Worm (Caenorhabditis elegans) whole organism, late embryonic: ENCODE data around the gene try-12.

Source experiments
- C08G9.2 ChIP-seq: sonication (generic microtip); optimal IDR thresholded peaks from 2 replicates; lab custom pipeline; 2016; ENCODE audit warnings: mild to moderate bottlenecking, missing genetic modification characterization, moderate library complexity, missing compliant biosample characterization
- C38D4.7 ChIP-seq: fragments of 200-800 bp; sonication (Bioruptor generic); optimal IDR thresholded peaks from 2 replicates; lab custom pipeline; 2018; ENCODE audit warnings: mild to moderate bottlenecking, missing genetic modification characterization, moderate library complexity, missing compliant biosample characterization
- K02D7.2 ChIP-seq: sonication (generic microtip); optimal IDR thresholded peaks from 2 replicates; lab custom pipeline; 2017; ENCODE audit warnings: mild to moderate bottlenecking, missing genetic modification characterization, missing compliant biosample characterization
- K09A11.1 ChIP-seq: sonication (generic microtip); optimal IDR thresholded peaks from 2 replicates; lab custom pipeline; 2017; ENCODE audit warnings: antibody characterized with exemption, mild to moderate bottlenecking, missing genetic modification characterization, missing compliant biosample characterization; ENCODE audit not compliant: insufficient read depth
- Y22D7AL.16 ChIP-seq: sonication (generic microtip); optimal IDR thresholded peaks from 2 replicates; lab custom pipeline; 2016; ENCODE audit warnings: missing genetic modification characterization, missing compliant biosample characterization
- ahr-1 ChIP-seq: sonication (generic microtip); optimal IDR thresholded peaks from 2 replicates; lab custom pipeline; 2016; ENCODE audit warnings: missing genetic modification characterization, missing compliant biosample characterization
- ama-1 ChIP-seq: fragments of 150-350 bp; optimal IDR thresholded peaks from 2 replicates; lab custom pipeline; 2014
- ceh-14 ChIP-seq: sonication (generic microtip); optimal IDR thresholded peaks from 2 replicates; lab custom pipeline; 2016; ENCODE audit warnings: missing genotype, missing genetic modification characterization, missing compliant biosample characterization
- ceh-19 ChIP-seq: fragments of 200-800 bp; sonication (Bioruptor generic); optimal IDR thresholded peaks from 2 replicates; lab custom pipeline; 2018; ENCODE audit warnings: mild to moderate bottlenecking, missing genetic modification characterization, missing compliant biosample characterization
- ceh-6 ChIP-seq: fragments of 200-800 bp; sonication (Bioruptor generic); optimal IDR thresholded peaks from 2 replicates; lab custom pipeline; 2018; ENCODE audit warnings: mild to moderate bottlenecking, missing genetic modification characterization, missing compliant biosample characterization
- ceh-9 ChIP-seq: sonication (generic microtip); optimal IDR thresholded peaks from 2 replicates; lab custom pipeline; 2016; ENCODE audit warnings: mild to moderate bottlenecking, missing genetic modification characterization, inconsistent platforms, missing compliant biosample characterization
- che-1 ChIP-seq: sonication (generic microtip); optimal IDR thresholded peaks from 2 replicates; lab custom pipeline; 2016; ENCODE audit warnings: mild to moderate bottlenecking, missing genetic modification characterization, missing compliant biosample characterization
- dve-1 ChIP-seq: sonication (generic microtip); optimal IDR thresholded peaks from 2 replicates; lab custom pipeline; 2017; ENCODE audit warnings: antibody characterized with exemption, mild to moderate bottlenecking, missing genetic modification characterization, missing compliant biosample characterization
- elt-2 ChIP-seq: sonication (generic microtip); optimal IDR thresholded peaks from 2 replicates; lab custom pipeline; 2016; ENCODE audit warnings: missing genetic modification reagents, missing genetic modification characterization, missing compliant biosample characterization
- eyg-1 ChIP-seq: sonication (generic microtip); optimal IDR thresholded peaks from 2 replicates; lab custom pipeline; 2016; ENCODE audit warnings: missing genotype, missing genetic modification characterization, missing compliant biosample characterization
- fax-1 ChIP-seq: sonication (generic microtip); optimal IDR thresholded peaks from 2 replicates; lab custom pipeline; 2016; ENCODE audit warnings: missing genotype, missing genetic modification characterization, missing compliant biosample characterization
- fkh-10 ChIP-seq: fragments of 150-350 bp; optimal IDR thresholded peaks from 2 replicates; lab custom pipeline; 2014; ENCODE audit warnings: missing biosample characterization, missing genetic modification reagents, missing genetic modification characterization
- fkh-6 ChIP-seq: sonication (generic microtip); optimal IDR thresholded peaks from 2 replicates; lab custom pipeline; 2016; ENCODE audit warnings: missing genetic modification characterization, missing compliant biosample characterization
- lim-6 ChIP-seq: sonication (generic microtip); optimal IDR thresholded peaks from 2 replicates; lab custom pipeline; 2016; ENCODE audit warnings: missing genetic modification characterization, missing compliant biosample characterization
- lin-11 ChIP-seq: fragments of 200-800 bp; sonication (Bioruptor generic); optimal IDR thresholded peaks from 2 replicates; lab custom pipeline; 2018; ENCODE audit warnings: mild to moderate bottlenecking, missing genetic modification characterization, missing compliant biosample characterization
- nfya-1 ChIP-seq: sonication (generic microtip); optimal IDR thresholded peaks from 2 replicates; lab custom pipeline; 2017; ENCODE audit warnings: missing genetic modification characterization, mild to moderate bottlenecking, missing compliant biosample characterization, antibody characterized with exemption, moderate library complexity
- nhr-11 ChIP-seq: fragments of 150-350 bp; optimal IDR thresholded peaks from 2 replicates; lab custom pipeline; 2014; ENCODE audit warnings: missing biosample characterization, missing genetic modification characterization
- npax-4 ChIP-seq: sonication (generic microtip); optimal IDR thresholded peaks from 2 replicates; lab custom pipeline; 2016; ENCODE audit warnings: missing genetic modification characterization, missing compliant biosample characterization
- pax-1 ChIP-seq: fragments of 150-350 bp; optimal IDR thresholded peaks from 2 replicates; lab custom pipeline; 2014; ENCODE audit warnings: missing biosample characterization, missing genetic modification characterization
- pha-2 ChIP-seq: sonication (generic microtip); optimal IDR thresholded peaks from 2 replicates; lab custom pipeline; 2017; ENCODE audit warnings: mild to moderate bottlenecking, missing genetic modification characterization, missing compliant biosample characterization
- pha-4 ChIP-seq: fragments of 150-350 bp; optimal IDR thresholded peaks from 2 replicates; lab custom pipeline; 2018; ENCODE audit warnings: missing biosample characterization, missing genetic modification reagents, missing genetic modification characterization
- pros-1 ChIP-seq: fragments of 150-350 bp; optimal IDR thresholded peaks from 2 replicates; lab custom pipeline; 2014; ENCODE audit warnings: missing biosample characterization, missing genetic modification reagents, missing genetic modification characterization
- ref-2 ChIP-seq: sonication (generic microtip); optimal IDR thresholded peaks from 2 replicates; lab custom pipeline; 2016; ENCODE audit warnings: missing genetic modification characterization, missing compliant biosample characterization
- rnt-1 ChIP-seq: sonication (generic microtip); optimal IDR thresholded peaks from 2 replicates; lab custom pipeline; 2016; ENCODE audit warnings: missing genetic modification characterization, missing compliant biosample characterization
- sdc-2 ChIP-seq: sonication (generic microtip); optimal IDR thresholded peaks from 2 replicates; lab custom pipeline; 2016; ENCODE audit warnings: missing genotype, missing genetic modification characterization, missing compliant biosample characterization
- sox-2 ChIP-seq: fragments of 200-800 bp; sonication (Bioruptor generic); IDR thresholded peaks from 2 replicates; pipeline ENCODE4 v1.3.6; 2022; ENCODE audit warnings: missing genetic modification reagents, missing genetic modification characterization, missing compliant biosample characterization
- syd-9 ChIP-seq: sonication (generic microtip); optimal IDR thresholded peaks from 2 replicates; lab custom pipeline; 2016; ENCODE audit warnings: mild to moderate bottlenecking, missing genetic modification characterization, moderate library complexity, missing compliant biosample characterization
- tbx-2 ChIP-seq: sonication (generic microtip); optimal IDR thresholded peaks from 2 replicates; lab custom pipeline; 2016; ENCODE audit warnings: missing genetic modification characterization, missing compliant biosample characterization
- ttx-3 ChIP-seq: sonication (generic microtip); optimal IDR thresholded peaks from 2 replicates; lab custom pipeline; 2016; ENCODE audit warnings: missing genetic modification reagents, missing genetic modification characterization, missing compliant biosample characterization
- unc-3 ChIP-seq, 2 experiments: fragments of 200-800 bp in 1 of 2; sonication (Bioruptor generic) in 1 of 2; sonication (generic microtip) in 1 of 2; conservative IDR thresholded peaks in 1 of 2; optimal IDR thresholded peaks in 1 of 2; 2 replicates each; pipeline versions ENCODE4 v1.3.6 to Lab custom; 2016 to 2022; ENCODE audit warnings: missing compliant biosample characterization in 2 of 2, missing genetic modification characterization in 2 of 2, missing genetic modification reagents in 1 of 2
- unc-55 ChIP-seq: sonication (generic microtip); optimal IDR thresholded peaks from 2 replicates; lab custom pipeline; 2017; ENCODE audit warnings: missing biosample characterization, missing genetic modification reagents, missing genetic modification characterization
- unc-86 ChIP-seq: sonication (generic microtip); optimal IDR thresholded peaks from 2 replicates; lab custom pipeline; 2016; ENCODE audit warnings: missing genetic modification characterization, missing compliant biosample characterization
- zip-5 ChIP-seq: sonication (generic microtip); optimal IDR thresholded peaks from 2 replicates; lab custom pipeline; 2016; ENCODE audit warnings: missing genetic modification characterization, missing compliant biosample characterization

The try-12 gene

DNA sequence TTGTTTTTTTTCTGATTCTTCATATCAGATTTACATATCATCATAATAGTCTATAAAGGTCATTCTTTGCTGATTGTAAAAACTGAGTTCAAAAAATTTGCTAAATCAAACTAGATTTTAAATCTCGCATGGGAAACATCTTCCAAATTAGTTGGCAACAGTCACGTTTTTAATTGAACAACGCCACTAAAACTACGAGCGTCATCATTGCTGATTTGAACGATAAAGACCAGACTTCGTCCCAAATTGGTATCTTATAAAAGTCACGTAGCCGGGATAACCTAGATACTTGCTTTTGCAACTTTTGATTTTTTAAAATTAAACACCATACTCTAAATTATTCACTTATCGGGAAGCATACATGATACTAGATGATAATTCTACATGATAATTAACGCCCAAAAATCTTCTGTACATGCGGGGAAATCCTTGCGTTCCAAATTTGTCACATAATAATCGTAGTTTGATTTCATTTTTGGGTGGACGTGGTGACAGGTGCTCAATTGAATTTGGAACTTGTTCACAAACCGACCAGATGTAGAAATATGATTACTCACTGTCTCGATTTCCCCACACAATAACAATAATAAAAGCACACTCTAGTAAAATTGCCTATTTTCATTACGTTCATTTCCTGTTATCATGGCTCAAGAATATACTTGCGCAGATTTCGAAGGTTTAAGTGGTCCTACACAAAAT is 32.0 kb upstream of the try-12 start, which contains the start of gene srw-67:
TSS of gene srw-67 (plus strand) at position 643 of the 699 bp plus-strand sequence.
- TF ChIP-seq K02D7.2 (tag; lab: Kevin White, UChicago) = no peak
- TF ChIP-seq pha-4 (tag; lab: Kevin White, UChicago) = no peak
- no peak for TF ChIP-seq elt-2 (tag; lab: Kevin White, UChicago)
- TF ChIP-seq ceh-6 (GFP tag; lab: Kevin White, UChicago) = no peak
- TF ChIP-seq K09A11.1 (tag; lab: Kevin White, UChicago) = no peak
- no peak for TF ChIP-seq rnt-1 (tag; lab: Kevin White, UChicago)
- no peak for TF ChIP-seq unc-86 (tag; lab: Kevin White, UChicago)
- TF ChIP-seq C38D4.7 = no peak
- no peak for TF ChIP-seq C08G9.2
- TF ChIP-seq ceh-19 = no peak
- no peak for TF ChIP-seq ahr-1 (tag; lab: Kevin White, UChicago)
- no peak for TF ChIP-seq che-1 (tag; lab: Kevin White, UChicago)
- TF ChIP-seq unc-55 (GFP tag; lab: Kevin White, UChicago) = no peak
- no peak for TF ChIP-seq Y22D7AL.16 (tag; lab: Kevin White, UChicago)
- TF ChIP-seq lin-11 (tag; lab: Kevin White, UChicago) = no peak
- TF ChIP-seq ama-1 (lab: Kevin White, UChicago) = no peak
- TF ChIP-seq npax-4 (tag; lab: Kevin White, UChicago) = no peak
- no peak for TF ChIP-seq sox-2 (GFP tag; lab: Robert Waterston, UW)

DNA sequence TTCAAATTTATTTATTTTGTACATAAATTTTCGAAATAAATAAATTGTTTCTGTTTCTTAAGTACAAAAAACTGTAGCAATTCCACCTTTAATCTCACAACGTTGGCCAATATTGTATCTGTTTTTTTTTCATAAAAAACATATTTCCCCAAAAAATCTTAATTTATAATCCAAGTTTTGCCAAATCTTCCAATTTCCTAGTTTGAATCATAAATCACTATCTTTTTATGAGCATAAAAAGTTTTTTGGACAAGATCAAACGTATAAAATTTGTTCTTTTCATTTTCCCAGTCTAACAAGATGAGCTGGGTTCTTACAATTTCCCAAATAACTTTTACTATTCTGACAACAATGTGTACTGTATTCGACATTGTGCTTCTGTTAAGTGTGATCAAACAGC is 29.0 kb upstream of the try-12 start, which contains the start of gene srxa-4:
TSS of gene srxa-4 (plus strand) at position 301 of the 400 bp plus-strand sequence.
- TF ChIP-seq pros-1 (tag; lab: Kevin White, UChicago) = no peak
- TF ChIP-seq pha-2 (tag; lab: Kevin White, UChicago) = no peak
- no peak for TF ChIP-seq sox-2 (GFP tag; lab: Robert Waterston, UW)
- no peak for TF ChIP-seq fax-1
- no peak for TF ChIP-seq nfya-1 (tag; lab: Kevin White, UChicago)
- no peak for TF ChIP-seq nhr-11
- TF ChIP-seq C38D4.7 = no peak
- no peak for TF ChIP-seq dve-1
- no peak for TF ChIP-seq zip-5 (tag; lab: Kevin White, UChicago)
- TF ChIP-seq syd-9 (tag; lab: Kevin White, UChicago) = no peak
- no peak for TF ChIP-seq lim-6 (tag; lab: Kevin White, UChicago)
- no peak for TF ChIP-seq fkh-6 (tag; lab: Kevin White, UChicago)
- no peak for TF ChIP-seq ceh-9 (tag; lab: Kevin White, UChicago)
- no peak for TF ChIP-seq lin-11 (tag; lab: Kevin White, UChicago)
- no peak for TF ChIP-seq K09A11.1 (tag; lab: Kevin White, UChicago)
- TF ChIP-seq, all 69 proteins: peak for 0

DNA sequence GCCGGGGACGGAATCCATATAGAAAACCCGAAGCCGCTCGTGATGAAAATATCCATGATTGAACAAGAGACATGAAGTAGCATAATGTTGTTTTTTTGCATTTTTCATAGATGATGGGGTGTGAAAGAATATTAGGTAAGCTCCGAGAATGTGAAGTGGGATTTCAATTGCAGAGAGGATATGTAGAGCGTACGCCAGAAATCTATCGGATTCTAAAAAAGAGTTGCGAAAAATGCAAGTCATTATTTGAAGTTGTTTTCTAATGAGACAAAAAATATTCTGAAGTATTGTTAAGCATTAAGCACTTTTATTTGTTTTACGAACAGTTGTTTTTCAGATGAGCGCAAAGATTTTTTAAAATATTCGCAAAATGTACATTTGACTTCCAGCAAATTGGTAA is 24.8 kb upstream of the try-12 start, which contains the start of gene F18E3.10:
TSS of gene F18E3.10 (minus strand) at position 101 of the 400 bp plus-strand sequence.
- TF ChIP-seq dve-1 (no peak), fkh-10 (GFP tag; lab: Kevin White, UChicago) (no peak), tbx-2 (tag; lab: Kevin White, UChicago) (no peak), ref-2 (no peak)
- TF ChIP-seq, all 69 proteins: peak for 0

DNA sequence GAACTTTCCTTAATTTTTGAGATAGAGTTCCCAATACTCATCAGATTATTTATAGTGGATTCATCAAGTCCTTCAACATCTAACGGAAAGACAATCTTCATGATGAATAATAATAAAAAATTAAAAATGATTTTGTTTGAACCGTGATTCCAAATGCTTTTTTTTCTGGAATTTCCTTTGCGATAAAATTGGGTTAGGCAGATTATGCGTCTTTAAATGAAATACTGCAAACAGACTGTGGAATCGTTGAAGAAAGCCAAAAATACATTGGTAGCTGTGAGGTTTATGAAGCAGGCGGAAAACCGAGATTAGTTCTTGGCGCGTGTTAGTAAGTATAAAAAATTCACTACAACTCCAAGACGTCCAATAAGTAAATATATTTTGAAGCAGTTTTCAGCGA is 22.6 kb upstream of the try-12 start, which contains the start of gene srw-68:
TSS of gene srw-68 (minus strand) at position 101 of the 400 bp plus-strand sequence.
- TF ChIP-seq unc-3 (GFP tag; conservative IDR thresholded peaks at IDR 0.05; lab: Robert Waterston, UW) (no peak), unc-3 (tag; optimal IDR thresholded peaks at IDR 0.05; lab: Kevin White, UChicago) (no peak), nhr-11 (no peak), tbx-2 (tag; lab: Kevin White, UChicago) (no peak), sdc-2 (no peak), lim-6 (tag; lab: Kevin White, UChicago) (no peak), pax-1 (no peak), eyg-1 (tag; lab: Kevin White, UChicago) (no peak), ttx-3 (tag; lab: Kevin White, UChicago) (no peak), unc-86 (tag; lab: Kevin White, UChicago) (no peak), ceh-14 (no peak)
